Fruit fly (Drosophila melanogaster): ENCODE data around the gene CG46518.
"Not testable (repeated sequence)": the region's sequence is repeated elsewhere in the genome, so short reads cannot be mapped to it uniquely, and the experiment has no call there.

The CG46518 gene

dm6 chrX:22241272-22241671 lies 14.9 kb downstream of the CG46518 start, which contains the start of gene CG46521:
CG46521 (plus strand) TSS chrX:22241572.
- not testable (repeated sequence) for TF ChIP-seq Mnt, Clk, bab1 (GFP tag; optimal IDR thresholded peaks at IDR 0.05)

dm6 chrX:22246300-22246699 lies 19.9 kb downstream of the CG46518 start, which contains the start of gene CG46522:
CG46522 (plus strand) TSS chrX:22246600.
- not testable (repeated sequence) for TF ChIP-seq CG7101 (tag; optimal IDR thresholded peaks at IDR 0.05); toe (GFP tag; optimal IDR thresholded peaks at IDR 0.05); Mnt (GFP tag; optimal IDR thresholded peaks at IDR 0.05)

dm6 chrX:22251282-22251681 lies 24.9 kb downstream of the CG46518 start, which contains the start of gene CG41562:
CG41562 (plus strand) TSS chrX:22251582.
- TF ChIP-seq cnc (optimal IDR thresholded peaks at IDR 0.05); cic (GFP tag; optimal IDR thresholded peaks at IDR 0.05); CG12768 (GFP tag; optimal IDR thresholded peaks at IDR 0.05): not testable (repeated sequence)

All from whole organism, adult.